Fruit fly (Drosophila melanogaster) S2 (cell line): Measurements from ENCODE around the gene Usp47.

ENCODE experiments used
- CG8478 ChIP-seq: fragments of >200 bp; optimal IDR thresholded peaks from 2 replicates; lab custom pipeline; 2018
- CTCF ChIP-seq, 2 experiments: fragments of >200 bp; optimal IDR thresholded peaks; 2 replicates each; lab custom pipeline; 2018

DNA sequence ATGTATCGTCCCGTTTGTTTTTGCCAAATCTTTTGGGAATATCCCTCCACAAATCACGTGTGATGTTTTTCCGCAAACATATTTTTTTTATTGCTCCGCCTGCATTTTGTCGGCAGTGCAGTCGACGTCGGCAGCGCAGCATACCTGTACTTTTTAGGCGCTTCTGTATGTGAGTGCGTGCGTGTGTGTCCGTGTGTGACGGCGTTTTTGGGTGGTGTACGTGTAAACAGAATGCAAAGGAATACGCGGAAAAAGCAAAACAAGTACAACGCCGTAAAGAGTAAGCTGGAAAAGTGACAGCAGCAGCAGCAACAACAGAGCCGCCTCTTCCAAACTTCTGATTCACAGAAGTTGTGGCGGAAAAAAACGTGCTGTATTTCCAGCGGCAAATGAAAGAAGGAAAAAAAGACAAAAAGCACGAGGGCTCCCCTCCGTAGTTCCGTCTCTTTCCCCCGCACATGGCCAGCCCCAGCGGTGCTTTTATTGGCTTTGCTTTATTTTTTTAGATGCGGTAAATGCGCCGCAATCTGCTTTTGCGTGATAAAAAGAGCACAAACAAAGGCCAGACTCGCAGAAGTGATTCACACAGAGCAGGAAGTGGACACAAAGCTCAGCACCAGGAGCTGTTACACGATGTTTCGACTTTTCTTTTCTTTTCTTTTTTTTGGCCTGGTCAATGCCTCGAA lies 17.5 kb downstream of the Usp47 start:
- TF ChIP-seq CTCF (optimal IDR thresholded peaks at IDR 0.05; lab: Kevin White, UChicago) (no peak), CG8478 (no peak)
